Fruit fly (Drosophila melanogaster) whole organism, embryonic: ENCODE results near the gene mRpL14.
A peak's percentile ranks its signal among the peaks of the same experiment; 100 is the strongest.

Experiments
- Adf1 ChIP-seq: fragments of 200-800 bp; sonication (Bioruptor generic); IDR thresholded peaks from 2 replicates; pipeline ENCODE4 v1.3.6; 2022; ENCODE audit warnings: missing biosample characterization, missing genetic modification characterization
- BEAF-32 ChIP-seq: fragments of 200-800 bp; sonication (Bioruptor generic); optimal IDR thresholded peaks from 3 replicates; lab custom pipeline; 2017; ENCODE audit warnings: missing biosample characterization, missing genetic modification characterization, mild to moderate bottlenecking, moderate library complexity, missing genetic modification reagents
- Bgb ChIP-seq: fragments of 200-800 bp; sonication (Bioruptor generic); IDR thresholded peaks from 2 replicates; pipeline ENCODE4 v1.3.6; 2022; ENCODE audit warnings: missing biosample characterization, missing genetic modification characterization; ENCODE audit not compliant: partially characterized antibody
- CG12219 ChIP-seq: fragments of 200-800 bp; sonication (Bioruptor generic); optimal IDR thresholded peaks from 3 replicates; lab custom pipeline; 2018; ENCODE audit warnings: missing biosample characterization, mild to moderate bottlenecking, missing genetic modification characterization
- CG12299 ChIP-seq: fragments of 200-800 bp; sonication (Bioruptor generic); optimal IDR thresholded peaks from 2 replicates; lab custom pipeline; 2018; ENCODE audit warnings: missing biosample characterization, mild to moderate bottlenecking, missing genetic modification characterization
- CG14710 ChIP-seq: fragments of 200-800 bp; sonication (Bioruptor generic); optimal IDR thresholded peaks from 3 replicates; lab custom pipeline; 2019; ENCODE audit warnings: missing biosample characterization, mild to moderate bottlenecking, missing genetic modification characterization, moderate library complexity
- CG15514 ChIP-seq: fragments of 200-800 bp; sonication (Bioruptor generic); optimal IDR thresholded peaks from 3 replicates; lab custom pipeline; 2017; ENCODE audit warnings: missing biosample characterization, missing genetic modification characterization, mild to moderate bottlenecking, moderate library complexity, missing genetic modification reagents
- CG15601 ChIP-seq: fragments of 200-800 bp; sonication (Bioruptor generic); optimal IDR thresholded peaks from 3 replicates; lab custom pipeline; 2019; ENCODE audit warnings: missing biosample characterization, mild to moderate bottlenecking, missing genetic modification characterization, moderate library complexity
- CG1603 ChIP-seq: fragments of 200-800 bp; sonication (Bioruptor generic); optimal IDR thresholded peaks from 2 replicates; lab custom pipeline; 2019; ENCODE audit warnings: missing biosample characterization, mild to moderate bottlenecking, missing genetic modification characterization, moderate library complexity
- CG17186 ChIP-seq: fragments of 200-800 bp; sonication (Bioruptor generic); optimal IDR thresholded peaks from 3 replicates; lab custom pipeline; 2017; ENCODE audit warnings: missing biosample characterization, missing genetic modification reagents, missing genetic modification characterization
- CG18262 ChIP-seq: fragments of 200-800 bp; optimal IDR thresholded peaks from 3 replicates; lab custom pipeline; 2019; ENCODE audit warnings: missing biosample characterization, mild to moderate bottlenecking, missing genetic modification characterization, moderate library complexity
- CG3407 ChIP-seq: fragments of 200-800 bp; sonication (Bioruptor generic); optimal IDR thresholded peaks from 2 replicates; lab custom pipeline; 2018; ENCODE audit warnings: missing biosample characterization, mild to moderate bottlenecking, missing genetic modification characterization
- CG43689 ChIP-seq: fragments of 200-800 bp; sonication (Bioruptor generic); IDR thresholded peaks from 2 replicates; pipeline ENCODE4 v1.3.6; 2022; ENCODE audit warnings: missing biosample characterization, missing genetic modification characterization
- CG4617 ChIP-seq: fragments of 200-800 bp; sonication (Bioruptor generic); optimal IDR thresholded peaks from 3 replicates; lab custom pipeline; 2016; ENCODE audit warnings: missing biosample characterization, missing genetic modification characterization, borderline replicate concordance
- CG4730 ChIP-seq: fragments of 200-800 bp; sonication (Bioruptor generic); IDR thresholded peaks from 2 replicates; pipeline ENCODE4 v1.3.6; 2022; ENCODE audit warnings: missing biosample characterization, missing genetic modification characterization
- CG8089 ChIP-seq: fragments of 200-800 bp; sonication (Bioruptor generic); optimal IDR thresholded peaks from 3 replicates; lab custom pipeline; 2016; ENCODE audit warnings: missing biosample characterization, missing genetic modification characterization
- CG8290 ChIP-seq, 3 experiments: fragments of 200-800 bp; sonication (Bioruptor generic); optimal IDR thresholded peaks; 2 replicates each; lab custom pipeline; 2016 to 2019; ENCODE audit warnings: missing biosample characterization in 3 of 3, missing genetic modification characterization in 3 of 3, mild to moderate bottlenecking in 2 of 3, moderate library complexity in 1 of 3
- CG8924 ChIP-seq: fragments of 200-800 bp; optimal IDR thresholded peaks from 3 replicates; lab custom pipeline; 2019; ENCODE audit warnings: missing biosample characterization, mild to moderate bottlenecking, missing genetic modification characterization, moderate library complexity
- CG9932 ChIP-seq: fragments of 200-800 bp; sonication (Bioruptor generic); IDR thresholded peaks from 2 replicates; pipeline ENCODE4 v1.3.6; 2022; ENCODE audit warnings: missing biosample characterization, missing genetic modification characterization
- CTCF ChIP-seq: fragments of 200-800 bp; sonication (Bioruptor generic); optimal IDR thresholded peaks from 2 replicates; lab custom pipeline; 2017; ENCODE audit warnings: missing biosample characterization, mild to moderate bottlenecking, missing genetic modification characterization, moderate library complexity
- Deaf1 ChIP-seq: fragments of 200-800 bp; optimal IDR thresholded peaks from 3 replicates; lab custom pipeline; 2019; ENCODE audit warnings: missing biosample characterization, mild to moderate bottlenecking, missing genetic modification characterization, moderate library complexity
- Dip2 ChIP-seq: fragments of 200-800 bp; sonication (Bioruptor generic); IDR thresholded peaks from 2 replicates; pipeline ENCODE4 v1.3.6; 2022; ENCODE audit warnings: missing biosample characterization, missing genetic modification characterization
- Ets97D ChIP-seq: fragments of 200-800 bp; sonication (Bioruptor generic); optimal IDR thresholded peaks from 3 replicates; lab custom pipeline; 2016; ENCODE audit warnings: missing biosample characterization, missing genetic modification characterization
- HmgD ChIP-seq: fragments of 200-800 bp; sonication (Bioruptor generic); optimal IDR thresholded peaks from 3 replicates; lab custom pipeline; 2016; ENCODE audit warnings: missing biosample characterization, missing genetic modification characterization
- Myb ChIP-seq: fragments of 200-800 bp; sonication (Bioruptor generic); optimal IDR thresholded peaks from 2 replicates; lab custom pipeline; 2016; ENCODE audit warnings: missing biosample characterization, missing genetic modification characterization
- Opbp ChIP-seq: fragments of 200-800 bp; sonication (Bioruptor generic); IDR thresholded peaks from 3 replicates; pipeline ENCODE4 v1.3.6; 2022; ENCODE audit warnings: missing biosample characterization, missing genetic modification characterization; ENCODE audit not compliant: partially characterized antibody
- Poxn ChIP-seq: fragments of 200-800 bp; sonication (Bioruptor generic); IDR thresholded peaks from 2 replicates; pipeline ENCODE4 v1.3.6; 2022; ENCODE audit warnings: missing biosample characterization, missing genetic modification characterization
- Scr ChIP-seq: fragments of 200-800 bp; sonication (Bioruptor generic); IDR thresholded peaks from 2 replicates; pipeline ENCODE4 v1.3.6; 2022; ENCODE audit warnings: missing biosample characterization, missing genetic modification characterization; ENCODE audit not compliant: partially characterized antibody
- Stat92E ChIP-seq, 3 experiments: fragments of >200 bp in 2 of 3; fragments of 200-800 bp in 1 of 3; sonication (Bioruptor generic) in 1 of 3; optimal IDR thresholded peaks; 2 replicates each; lab custom pipeline; 2017 to 2019; ENCODE audit warnings: missing biosample characterization in 3 of 3, missing genetic modification characterization in 3 of 3, mild to moderate bottlenecking in 1 of 3, moderate library complexity in 1 of 3
- ato ChIP-seq: fragments of 200-800 bp; sonication (Bioruptor generic); IDR thresholded peaks from 2 replicates; pipeline ENCODE4 v1.3.6; 2022; ENCODE audit warnings: missing biosample characterization, missing genetic modification characterization; ENCODE audit not compliant: partially characterized antibody
- bigmax ChIP-seq: fragments of 200-800 bp; sonication (Bioruptor generic); optimal IDR thresholded peaks from 2 replicates; lab custom pipeline; 2018; ENCODE audit warnings: missing biosample characterization, mild to moderate bottlenecking, missing genetic modification characterization
- bsh ChIP-seq, 2 experiments: fragments of 200-800 bp; sonication (Bioruptor generic); optimal IDR thresholded peaks; 2 replicates each; lab custom pipeline; 2017 to 2018; ENCODE audit warnings: mild to moderate bottlenecking in 2 of 2, missing biosample characterization in 2 of 2, missing genetic modification characterization in 2 of 2, moderate library complexity in 1 of 2
- cg ChIP-seq: fragments of 200-800 bp; sonication (Bioruptor generic); optimal IDR thresholded peaks from 3 replicates; lab custom pipeline; 2019; ENCODE audit warnings: missing biosample characterization, mild to moderate bottlenecking, missing genetic modification characterization, moderate library complexity
- chinmo ChIP-seq: fragments of 200-800 bp; sonication (Bioruptor generic); IDR thresholded peaks from 4 replicates; pipeline ENCODE4 v1.3.6; 2022; ENCODE audit warnings: missing biosample characterization, missing genetic modification characterization; ENCODE audit not compliant: partially characterized antibody
- crp ChIP-seq, 2 experiments: fragments of 200-800 bp; sonication (Bioruptor generic); optimal IDR thresholded peaks; 2 replicates in 1 of 2; 3 replicates in 1 of 2; lab custom pipeline; 2017; ENCODE audit warnings: missing biosample characterization in 2 of 2, missing genetic modification characterization in 2 of 2, mild to moderate bottlenecking in 1 of 2, moderate library complexity in 1 of 2
- ftz-f1 ChIP-seq: fragments of 200-800 bp; sonication (Bioruptor generic); optimal IDR thresholded peaks from 2 replicates; lab custom pipeline; 2016; ENCODE audit warnings: missing biosample characterization, missing genetic modification characterization
- gro ChIP-seq: fragments of 200-800 bp; sonication (Bioruptor generic); optimal IDR thresholded peaks from 2 replicates; lab custom pipeline; 2016; ENCODE audit warnings: missing biosample characterization, missing genetic modification characterization
- insv ChIP-seq, 2 experiments: fragments of 200-800 bp; sonication (Bioruptor generic); optimal IDR thresholded peaks; 3 replicates each; lab custom pipeline; 2016 to 2018; ENCODE audit warnings: missing biosample characterization in 2 of 2, missing genetic modification characterization in 2 of 2
- kay ChIP-seq: fragments of 200-800 bp; sonication (Bioruptor generic); optimal IDR thresholded peaks from 2 replicates; lab custom pipeline; 2016; ENCODE audit warnings: missing biosample characterization, missing genetic modification characterization
- knrl ChIP-seq: fragments of 200-800 bp; sonication (Bioruptor generic); IDR thresholded peaks from 3 replicates; pipeline ENCODE4 v1.3.6; 2022; ENCODE audit warnings: missing biosample characterization, missing genetic modification characterization; ENCODE audit not compliant: partially characterized antibody
- prd ChIP-seq, 3 experiments: fragments of >200 bp in 2 of 3; fragments of 200-800 bp in 1 of 3; sonication (Bioruptor generic) in 1 of 3; optimal IDR thresholded peaks in 2 of 3; IDR thresholded peaks in 1 of 3; 2 replicates in 2 of 3; 3 replicates in 1 of 3; pipeline versions ENCODE4 v1.3.6 to Lab custom; 2017 to 2022; ENCODE audit warnings: missing biosample characterization in 1 of 3, missing genetic modification characterization in 1 of 3
- pzg ChIP-seq: fragments of 200-800 bp; sonication (Bioruptor generic); optimal IDR thresholded peaks from 3 replicates; lab custom pipeline; 2018; ENCODE audit warnings: missing biosample characterization, mild to moderate bottlenecking, missing genetic modification characterization, moderate library complexity
- scrt ChIP-seq: fragments of 200-800 bp; sonication (Bioruptor generic); optimal IDR thresholded peaks from 2 replicates; lab custom pipeline; 2018; ENCODE audit warnings: missing biosample characterization, mild to moderate bottlenecking, missing genetic modification characterization, moderate library complexity
- shn ChIP-seq: fragments of 200-800 bp; sonication (Bioruptor generic); optimal IDR thresholded peaks from 3 replicates; lab custom pipeline; 2016; ENCODE audit warnings: missing biosample characterization, missing genetic modification characterization
- trem ChIP-seq: fragments of 200-800 bp; optimal IDR thresholded peaks from 3 replicates; lab custom pipeline; 2019; ENCODE audit warnings: missing biosample characterization, mild to moderate bottlenecking, missing genetic modification characterization, moderate library complexity
- unc-4 ChIP-seq: fragments of 200-800 bp; sonication (Bioruptor generic); IDR thresholded peaks from 2 replicates; pipeline ENCODE4 v1.3.6; 2022; ENCODE audit warnings: missing biosample characterization, missing genetic modification characterization; ENCODE audit not compliant: partially characterized antibody

The mRpL14 gene

DNA sequence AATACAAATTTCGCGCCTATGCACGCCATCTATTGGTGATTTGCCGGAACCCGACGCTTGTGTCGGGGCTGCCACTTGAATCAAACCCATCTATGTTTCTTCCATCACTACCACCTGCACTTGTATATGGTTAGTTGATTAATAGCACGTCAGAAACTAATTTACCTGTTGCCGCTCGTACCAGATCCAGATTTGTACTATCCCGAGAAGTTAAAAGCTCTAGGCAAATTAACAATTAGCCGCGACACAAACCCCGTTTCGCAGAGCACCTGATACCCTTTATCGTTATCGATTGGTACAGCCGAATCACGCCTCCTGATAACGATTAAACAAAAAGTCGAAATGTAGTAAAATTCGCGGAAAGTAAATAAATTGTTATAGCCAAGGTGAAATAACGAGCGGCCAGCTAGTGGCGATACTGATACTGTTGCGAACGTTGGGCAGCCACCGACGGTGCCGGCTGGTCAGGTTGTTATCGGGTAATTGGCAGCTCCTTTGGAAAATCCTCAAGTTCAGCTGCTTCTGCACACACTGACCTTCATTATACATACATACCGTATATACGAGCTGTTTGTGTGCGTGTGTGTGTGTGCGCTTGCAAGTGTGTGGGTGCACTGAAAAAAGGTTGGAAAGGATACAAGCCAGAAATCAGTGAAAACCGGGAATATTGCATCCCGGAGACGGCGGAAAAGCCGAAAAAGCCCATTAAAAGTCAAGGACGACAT is 4.3 kb downstream of the mRpL14 start (continued):
- TF ChIP-seq CG15514 (GFP tag; lab: Kevin White, UChicago) (peak; percentile 95), Adf1 (GFP tag; lab: Robert Waterston, UW) (0 out of 2 replicates have a peak, but pooled peaks have one; percentile 9), gro (GFP tag; lab: Kevin White, UChicago) (peak; percentile 34), CG8089 (GFP tag; lab: Kevin White, UChicago) (peak; percentile 30), BEAF-32 (GFP tag; lab: Kevin White, UChicago) (peak; percentile 70), CG15601 (tag; lab: Kevin White, UChicago) (peak; percentile 19), scrt (peak; percentile 91), Poxn (GFP tag; lab: Robert Waterston, UW) (no peak), Dip2 (GFP tag; lab: Robert Waterston, UW) (peak; percentile 90), bigmax (peak; percentile 32), CG43689 (no peak), shn (GFP tag; lab: Kevin White, UChicago) (no peak), HmgD (GFP tag; lab: Kevin White, UChicago) (peak; percentile 44), unc-4 (peak; percentile 58), Bgb (GFP tag; lab: Robert Waterston, UW) (peak; percentile 82), CG12219 (GFP tag; lab: Kevin White, UChicago) (no peak), Stat92E (GFP tag; optimal IDR thresholded peaks at IDR 0.05; lab: Kevin White, UChicago) (peak in 1 of 3 experiments; percentile 45), CG14710 (tag; lab: Kevin White, UChicago) (peak; percentile 71), chinmo (GFP tag; lab: Robert Waterston, UW) (0 out of 4 replicates have a peak, but pooled peaks have one; percentile 72), ftz-f1 (peak; percentile 85), crp (GFP tag; optimal IDR thresholded peaks at IDR 0.05; lab: Kevin White, UChicago) (peak in 1 of 2 experiments; percentile 60), CG8290 (GFP tag; optimal IDR thresholded peaks at IDR 0.05; lab: Kevin White, UChicago) (peak; percentile 58), CG8290 (tag; optimal IDR thresholded peaks at IDR 0.05; lab: Kevin White, UChicago) (no peak), CG18262 (tag; lab: Kevin White, UChicago) (peak; percentile 4), CG4617 (GFP tag; lab: Kevin White, UChicago) (peak; percentile 43), bsh (GFP tag; optimal IDR thresholded peaks at IDR 0.05; lab: Kevin White, UChicago) (no peak), CG4730 (GFP tag; lab: Robert Waterston, UW) (no peak), knrl (GFP tag; lab: Robert Waterston, UW) (peak; percentile 64), prd (optimal IDR thresholded peaks at IDR 0.05; lab: Kevin White, UChicago) (no peak), prd (GFP tag; IDR thresholded peaks at IDR 0.05; lab: Robert Waterston, UW) (peak; percentile 15; the same call in 1 of the 3 replicates), insv (GFP tag; optimal IDR thresholded peaks at IDR 0.05; lab: Kevin White, UChicago) (peak in 1 of 2 experiments; percentile 32), trem (peak; percentile 97), CG3407 (GFP tag; lab: Kevin White, UChicago) (no peak), CTCF (GFP tag; lab: Kevin White, UChicago) (peak; percentile 94), Scr (peak; percentile 62), CG8924 (peak; percentile 45), CG9932 (peak; percentile 28; the same call in 1 of the 2 replicates), Deaf1 (tag; lab: Kevin White, UChicago) (peak; percentile 39), Opbp (GFP tag; lab: Robert Waterston, UW) (peak; percentile 68; the same call in 2 of the 3 replicates), Ets97D (GFP tag; lab: Kevin White, UChicago) (peak; percentile 49), CG17186 (GFP tag; lab: Kevin White, UChicago) (peak; percentile 13), cg (GFP tag; lab: Kevin White, UChicago) (peak; percentile 83), CG1603 (peak; percentile 72), pzg (GFP tag; lab: Kevin White, UChicago) (peak; percentile 83), Myb (GFP tag; lab: Kevin White, UChicago) (peak; percentile 31), kay (GFP tag; lab: Kevin White, UChicago) (no peak), CG12299 (no peak), ato (0 out of 2 replicates have a peak, but pooled peaks have one; percentile 50)
